Worm (Caenorhabditis elegans): ENCODE results near the gene cin-4.
"Not testable (repeated sequence)": the region's sequence is repeated elsewhere in the genome, so short reads cannot be mapped to it uniquely, and the experiment has no call there.

The cin-4 gene

DNA sequence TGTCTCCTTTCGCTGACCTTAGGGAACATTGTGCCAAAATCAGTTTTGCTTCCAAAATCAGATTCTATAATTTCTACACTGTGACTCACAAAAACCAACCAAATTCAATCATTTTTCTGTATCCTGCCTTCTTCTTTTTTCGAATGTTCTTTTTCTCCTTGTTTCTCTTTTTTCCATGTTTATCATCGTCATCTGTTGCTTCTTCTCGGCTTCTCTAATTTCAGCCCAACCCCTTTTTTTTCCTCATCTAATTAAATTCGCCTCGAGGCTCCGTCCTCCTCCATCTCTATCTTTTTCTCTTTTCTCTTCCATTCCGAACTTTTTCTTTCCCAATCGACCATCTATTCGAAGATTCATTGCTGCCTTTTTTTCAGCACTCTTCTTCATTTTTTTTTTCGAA lies 43.4 kb upstream of the cin-4 start, which contains the start of gene unc-104 (continued):
- TF ChIP-seq mxl-2 (GFP tag; conservative IDR thresholded peaks at IDR 0.05) (no peak), dpl-1 (GFP tag; optimal IDR thresholded peaks at IDR 0.05) (no peak), php-3 (GFP tag; IDR thresholded peaks at IDR 0.05) (no peak), unc-62 (GFP tag; optimal IDR thresholded peaks at IDR 0.05 in 1 of 2) (peak in 1 of 2 experiments; percentile 63), unc-62 (tag; optimal IDR thresholded peaks at IDR 0.05) (no peak), aly-2 (tag; optimal IDR thresholded peaks at IDR 0.05) (no peak), lir-3 (tag; optimal IDR thresholded peaks at IDR 0.05) (no peak), dmd-9 (GFP tag; IDR thresholded peaks at IDR 0.05) (no peak), mep-1 (tag; optimal IDR thresholded peaks at IDR 0.05) (peak; percentile 24), ztf-7 (tag; optimal IDR thresholded peaks at IDR 0.05) (no peak), set-16 (GFP tag; IDR thresholded peaks at IDR 0.05) (no peak), R02D3.7 (tag; optimal IDR thresholded peaks at IDR 0.05) (no peak), zfp-2 (tag; optimal IDR thresholded peaks at IDR 0.05) (no peak), fkh-10 (GFP tag; optimal IDR thresholded peaks at IDR 0.05) (peak; percentile 34), arid-1 (GFP tag; conservative IDR thresholded peaks at IDR 0.05) (no peak), nhr-237 (tag; optimal IDR thresholded peaks at IDR 0.05) (no peak), attf-4 (tag; optimal IDR thresholded peaks at IDR 0.05) (no peak), ZK546.5 (tag; optimal IDR thresholded peaks at IDR 0.05) (no peak), daf-16 (GFP tag; optimal IDR thresholded peaks at IDR 0.05) (no peak), daf-16 (tag; optimal IDR thresholded peaks at IDR 0.05) (no peak), sdz-12 (GFP tag; optimal IDR thresholded peaks at IDR 0.05) (no peak), ceh-32 (tag; optimal IDR thresholded peaks at IDR 0.05; ENCODE audit: poor library complexity) (no peak), nhr-102 (tag; optimal IDR thresholded peaks at IDR 0.05) (no peak), lsy-2 (tag; optimal IDR thresholded peaks at IDR 0.05) (peak in 1 of 2 experiments; percentile 32), nhr-111 (GFP tag; optimal IDR thresholded peaks at IDR 0.05) (no peak), dve-1 (tag; optimal IDR thresholded peaks at IDR 0.05; ENCODE audit: insufficient read depth) (no peak), Y75B8A.6 (GFP tag; IDR thresholded peaks at IDR 0.05) (no peak), Y5F2A.4 (GFP tag; optimal IDR thresholded peaks at IDR 0.05) (no peak), dmd-6 (GFP tag; IDR thresholded peaks at IDR 0.05) (no peak), fos-1 (tag; optimal IDR thresholded peaks at IDR 0.05) (no peak), lin-13 (GFP tag; optimal IDR thresholded peaks at IDR 0.05) (no peak), egl-43 (GFP tag; IDR thresholded peaks at IDR 0.05) (no peak), vab-7 (GFP tag; IDR thresholded peaks at IDR 0.05) (no peak)

DNA sequence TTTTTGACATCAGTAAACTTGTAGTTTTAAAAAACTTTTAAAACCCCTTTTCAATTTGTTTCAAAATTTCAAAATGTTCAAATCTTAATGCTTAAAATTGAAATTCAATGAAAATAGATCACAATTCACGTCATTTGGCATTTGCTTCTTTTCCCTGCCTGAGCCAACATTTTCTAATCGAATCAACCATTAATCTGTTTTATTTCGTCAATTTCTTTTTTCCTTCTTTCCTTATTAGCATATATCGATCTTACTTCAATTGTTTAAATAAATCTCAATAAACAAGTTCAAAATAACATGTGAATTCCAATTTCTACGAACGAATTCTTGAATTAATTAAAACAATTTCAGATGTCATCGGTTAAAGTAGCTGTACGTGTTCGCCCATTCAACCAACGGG lies 42.5 kb upstream of the cin-4 start:
- peak; percentile 1 for TF ChIP-seq ces-1 (GFP tag; optimal IDR thresholded peaks at IDR 0.05)
- no peak for TF ChIP-seq unc-39 (tag; optimal IDR thresholded peaks at IDR 0.05)
- no peak for TF ChIP-seq spr-3 (GFP tag; optimal IDR thresholded peaks at IDR 0.05)

DNA sequence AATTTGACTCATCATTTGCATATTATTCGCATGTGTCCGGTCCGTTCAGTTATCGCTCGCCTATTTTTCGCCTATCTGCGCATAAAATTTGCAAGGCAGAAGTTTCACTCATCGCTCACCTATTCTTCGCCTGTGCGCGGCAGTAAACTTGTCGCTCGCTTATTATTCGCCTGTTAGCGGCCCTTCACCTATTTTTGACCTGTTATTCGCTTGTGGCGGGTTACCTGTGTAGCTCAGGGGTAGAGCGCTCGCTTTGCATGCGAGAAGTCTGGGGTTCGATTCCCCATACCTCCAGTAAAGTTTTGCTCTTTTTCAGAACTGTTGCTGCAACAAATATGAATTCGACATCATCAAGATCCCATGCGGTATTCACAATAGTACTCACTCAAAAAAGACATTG lies 36.7 kb upstream of the cin-4 start:
- 0 out of 2 replicates have a peak, but pooled peaks have one; percentile 63 for TF ChIP-seq Y75B8A.6 (GFP tag; IDR thresholded peaks at IDR 0.05)
- peak; percentile 85; the same call in 1 of the 2 replicates for TF ChIP-seq D1046.2 (GFP tag; IDR thresholded peaks at IDR 0.05)
- TF ChIP-seq daf-19 (GFP tag; conservative IDR thresholded peaks at IDR 0.05): peak; percentile 83
- peak; percentile 61 for TF ChIP-seq mdt-29 (GFP tag; IDR thresholded peaks at IDR 0.05)
- TF ChIP-seq gei-8 (GFP tag; optimal IDR thresholded peaks at IDR 0.05): peak; percentile 9
- peak; percentile 96 for TF ChIP-seq F44E2.7 (GFP tag; IDR thresholded peaks at IDR 0.05)
- peak; percentile 89 for TF ChIP-seq tra-1 (GFP tag; IDR thresholded peaks at IDR 0.05)
- TF ChIP-seq Y105C5A.15 (GFP tag; IDR thresholded peaks at IDR 0.05): peak; percentile 91
- peak; percentile 22 for TF ChIP-seq mxl-3 (GFP tag; optimal IDR thresholded peaks at IDR 0.05)
- TF ChIP-seq F26F4.8 (GFP tag; conservative IDR thresholded peaks at IDR 0.05): peak; percentile 97
- TF ChIP-seq spr-1 (tag; optimal IDR thresholded peaks at IDR 0.05): peak; percentile 25
- TF ChIP-seq spr-3 (GFP tag; optimal IDR thresholded peaks at IDR 0.05): peak; percentile 67
- TF ChIP-seq nhr-111 (GFP tag; optimal IDR thresholded peaks at IDR 0.05): peak; percentile 83
- TF ChIP-seq snpc-1.2 (GFP tag; IDR thresholded peaks at IDR 0.05): peak; percentile 72; the same call in 1 of the 2 replicates
- peak; percentile 38 for TF ChIP-seq unc-130 (GFP tag; optimal IDR thresholded peaks at IDR 0.05)
- peak; percentile 81 for TF ChIP-seq lin-38 (GFP tag; IDR thresholded peaks at IDR 0.05)
- TF ChIP-seq pha-4 (GFP tag; IDR thresholded peaks at IDR 0.05): peak; percentile 91
- not testable (repeated sequence) for TF ChIP-seq pha-4 (tag; optimal IDR thresholded peaks at IDR 0.05)
- peak; percentile 94 for TF ChIP-seq vab-7 (GFP tag; IDR thresholded peaks at IDR 0.05)

All from whole organism, L4 larva.